Fruit fly (Drosophila melanogaster) whole organism, embryonic: ENCODE data around the gene CG14154.

Source experiments
- ATbp ChIP-seq: fragments of 200-800 bp; sonication (Bioruptor generic); optimal IDR thresholded peaks from 2 replicates; lab custom pipeline; 2017; ENCODE audit warnings: missing biosample characterization, mild to moderate bottlenecking, missing genetic modification characterization, missing genetic modification reagents
- B-H1 ChIP-seq: fragments of 200-800 bp; sonication (Bioruptor generic); IDR thresholded peaks from 3 replicates; pipeline ENCODE4 v1.3.6; 2022; ENCODE audit warnings: missing biosample characterization, missing genetic modification characterization
- Blimp-1 ChIP-seq: fragments of 200-800 bp; sonication (Bioruptor generic); optimal IDR thresholded peaks from 3 replicates; lab custom pipeline; 2018; ENCODE audit warnings: missing biosample characterization, missing genetic modification characterization, mild to moderate bottlenecking, moderate library complexity, missing genetic modification reagents
- CG1024 ChIP-seq: fragments of 200-800 bp; sonication (Bioruptor generic); IDR thresholded peaks from 2 replicates; pipeline ENCODE4 v1.3.6; 2022; ENCODE audit warnings: missing biosample characterization, missing genetic modification characterization
- CG10267 ChIP-seq: fragments of 200-800 bp; sonication (Bioruptor generic); optimal IDR thresholded peaks from 2 replicates; lab custom pipeline; 2018; ENCODE audit warnings: missing biosample characterization, mild to moderate bottlenecking, missing genetic modification characterization, moderate library complexity
- CG12155 ChIP-seq: fragments of 200-800 bp; sonication (Bioruptor generic); optimal IDR thresholded peaks from 3 replicates; lab custom pipeline; 2016; ENCODE audit warnings: missing biosample characterization, missing genetic modification characterization
- CG13424 ChIP-seq: fragments of 200-800 bp; sonication (Bioruptor generic); optimal IDR thresholded peaks from 2 replicates; lab custom pipeline; 2019; ENCODE audit warnings: missing biosample characterization, mild to moderate bottlenecking, missing genetic modification characterization, moderate library complexity
- CG14014 ChIP-seq: fragments of 200-800 bp; sonication (Bioruptor generic); IDR thresholded peaks from 2 replicates; pipeline ENCODE4 v1.3.6; 2022; ENCODE audit warnings: missing biosample characterization, missing genetic modification characterization
- CG14050 ChIP-seq: fragments of 200-800 bp; sonication (Bioruptor generic); IDR thresholded peaks from 3 replicates; pipeline ENCODE4 v1.3.6; 2022; ENCODE audit warnings: missing biosample characterization, missing genetic modification characterization
- CG14667 ChIP-seq: fragments of 200-800 bp; sonication (Bioruptor generic); IDR thresholded peaks from 2 replicates; pipeline ENCODE4 v1.3.6; 2022; ENCODE audit warnings: missing biosample characterization, missing genetic modification characterization
- CG14965 ChIP-seq: fragments of 200-800 bp; sonication (Bioruptor generic); optimal IDR thresholded peaks from 2 replicates; lab custom pipeline; 2016; ENCODE audit warnings: missing biosample characterization, missing genetic modification characterization, borderline replicate concordance
- CG15073 ChIP-seq: fragments of 200-800 bp; sonication (Bioruptor generic); optimal IDR thresholded peaks from 2 replicates; lab custom pipeline; 2016; ENCODE audit warnings: missing biosample characterization, missing genetic modification characterization
- CG15269 ChIP-seq: fragments of 200-800 bp; sonication (Bioruptor generic); optimal IDR thresholded peaks from 2 replicates; lab custom pipeline; 2018; ENCODE audit warnings: missing biosample characterization, mild to moderate bottlenecking, missing genetic modification characterization, moderate library complexity
- CG18262 ChIP-seq: fragments of 200-800 bp; optimal IDR thresholded peaks from 3 replicates; lab custom pipeline; 2019; ENCODE audit warnings: missing biosample characterization, mild to moderate bottlenecking, missing genetic modification characterization, moderate library complexity
- CG33557 ChIP-seq: fragments of 200-800 bp; sonication (Bioruptor generic); optimal IDR thresholded peaks from 2 replicates; lab custom pipeline; 2019; ENCODE audit warnings: missing biosample characterization, mild to moderate bottlenecking, missing genetic modification characterization, moderate library complexity
- CG4282 ChIP-seq: fragments of 200-800 bp; sonication (Bioruptor generic); optimal IDR thresholded peaks from 2 replicates; lab custom pipeline; 2016; ENCODE audit warnings: missing biosample characterization, missing genetic modification characterization
- CG4820 ChIP-seq: fragments of 200-800 bp; sonication (Bioruptor generic); optimal IDR thresholded peaks from 3 replicates; lab custom pipeline; 2016; ENCODE audit warnings: missing biosample characterization, missing genetic modification characterization
- CG6813 ChIP-seq: fragments of 200-800 bp; sonication (Bioruptor generic); optimal IDR thresholded peaks from 2 replicates; lab custom pipeline; 2017; ENCODE audit warnings: missing biosample characterization, missing genetic modification characterization, mild to moderate bottlenecking, moderate library complexity, missing genetic modification reagents
- CG7372 ChIP-seq: fragments of 200-800 bp; sonication (Bioruptor generic); IDR thresholded peaks from 2 replicates; pipeline ENCODE4 v1.3.6; 2022; ENCODE audit warnings: missing biosample characterization, missing genetic modification characterization
- CG7963 ChIP-seq: fragments of 200-800 bp; sonication (Bioruptor generic); IDR thresholded peaks from 3 replicates; pipeline ENCODE4 v1.3.6; 2022; ENCODE audit warnings: missing biosample characterization, missing genetic modification characterization; ENCODE audit not compliant: partially characterized antibody
- CG9876 ChIP-seq: fragments of 200-800 bp; sonication (Bioruptor generic); optimal IDR thresholded peaks from 2 replicates; lab custom pipeline; 2016; ENCODE audit warnings: missing biosample characterization, missing genetic modification characterization
- CoRest ChIP-seq: fragments of 200-800 bp; sonication (Bioruptor generic); optimal IDR thresholded peaks from 3 replicates; lab custom pipeline; 2018; ENCODE audit warnings: missing biosample characterization, mild to moderate bottlenecking, missing genetic modification characterization, moderate library complexity
- E2f2 ChIP-seq: fragments of 200-800 bp; sonication (Bioruptor generic); IDR thresholded peaks from 2 replicates; pipeline ENCODE4 v1.3.6; 2022; ENCODE audit warnings: missing biosample characterization, missing genetic modification characterization
- Ets65A ChIP-seq: fragments of 200-800 bp; sonication (Bioruptor generic); peaks from one replicate; lab custom pipeline; 2016; ENCODE audit warnings: missing biosample characterization, missing genetic modification characterization
- Hmr ChIP-seq: fragments of 200-800 bp; sonication (Bioruptor generic); optimal IDR thresholded peaks from 3 replicates; lab custom pipeline; 2017; ENCODE audit warnings: mild to moderate bottlenecking, missing biosample characterization, missing genetic modification reagents, missing genetic modification characterization
- Lim3 ChIP-seq: fragments of 200-800 bp; sonication (Bioruptor generic); IDR thresholded peaks from 2 replicates; pipeline ENCODE4 v1.3.6; 2022; ENCODE audit warnings: missing biosample characterization, missing genetic modification characterization
- Max ChIP-seq: fragments of 200-800 bp; sonication (Bioruptor generic); optimal IDR thresholded peaks from 2 replicates; lab custom pipeline; 2016; ENCODE audit warnings: missing biosample characterization, mild to moderate bottlenecking, missing genetic modification characterization
- Nf-YC ChIP-seq: fragments of 200-800 bp; optimal IDR thresholded peaks from 3 replicates; lab custom pipeline; 2019; ENCODE audit warnings: missing biosample characterization, mild to moderate bottlenecking, missing genetic modification characterization, moderate library complexity
- Ptx1 ChIP-seq: fragments of 200-800 bp; sonication (Bioruptor generic); IDR thresholded peaks from 2 replicates; pipeline ENCODE4 v1.3.6; 2022; ENCODE audit warnings: missing biosample characterization, missing genetic modification characterization
- Usf ChIP-seq: fragments of 200-800 bp; sonication (Bioruptor generic); optimal IDR thresholded peaks from 2 replicates; lab custom pipeline; 2017; ENCODE audit warnings: missing genotype, missing biosample characterization, missing genetic modification characterization
- Xbp1 ChIP-seq: fragments of 200-800 bp; sonication (Bioruptor generic); optimal IDR thresholded peaks from 3 replicates; lab custom pipeline; 2016; ENCODE audit warnings: missing biosample characterization, mild to moderate bottlenecking, missing genetic modification characterization
- al ChIP-seq: fragments of 200-800 bp; sonication (Bioruptor generic); IDR thresholded peaks from 2 replicates; pipeline ENCODE4 v1.3.6; 2022; ENCODE audit warnings: missing biosample characterization, missing genetic modification characterization
- ato ChIP-seq: fragments of 200-800 bp; sonication (Bioruptor generic); IDR thresholded peaks from 2 replicates; pipeline ENCODE4 v1.3.6; 2022; ENCODE audit warnings: missing biosample characterization, missing genetic modification characterization; ENCODE audit not compliant: partially characterized antibody
- bab2 ChIP-seq: fragments of 200-800 bp; sonication (Bioruptor generic); optimal IDR thresholded peaks from 2 replicates; lab custom pipeline; 2016; ENCODE audit warnings: missing biosample characterization, missing genetic modification characterization
- chinmo ChIP-seq: fragments of 200-800 bp; sonication (Bioruptor generic); IDR thresholded peaks from 4 replicates; pipeline ENCODE4 v1.3.6; 2022; ENCODE audit warnings: missing biosample characterization, missing genetic modification characterization; ENCODE audit not compliant: partially characterized antibody
- ci ChIP-seq: fragments of 200-800 bp; sonication (Bioruptor generic); IDR thresholded peaks from 3 replicates; pipeline ENCODE4 v1.3.6; 2022; ENCODE audit warnings: missing biosample characterization, missing genetic modification characterization
- da ChIP-seq: fragments of 200-800 bp; sonication (Bioruptor generic); optimal IDR thresholded peaks from 2 replicates; lab custom pipeline; 2016; ENCODE audit warnings: missing biosample characterization, missing genetic modification characterization
- emc ChIP-seq: fragments of 200-800 bp; sonication (Bioruptor generic); optimal IDR thresholded peaks from 2 replicates; lab custom pipeline; 2016; ENCODE audit warnings: missing biosample characterization, missing genetic modification characterization
- en ChIP-seq: fragments of 200-800 bp; sonication (Bioruptor generic); optimal IDR thresholded peaks from 2 replicates; lab custom pipeline; 2016; ENCODE audit warnings: missing biosample characterization, missing genetic modification characterization
- eyg ChIP-seq: fragments of 200-800 bp; sonication (Bioruptor generic); optimal IDR thresholded peaks from 3 replicates; lab custom pipeline; 2016; ENCODE audit warnings: missing biosample characterization, missing genetic modification characterization
- fd102C ChIP-seq: fragments of 200-800 bp; sonication (Bioruptor generic); optimal IDR thresholded peaks from 2 replicates; lab custom pipeline; 2018; ENCODE audit warnings: missing biosample characterization, mild to moderate bottlenecking, missing genetic modification characterization, moderate library complexity
- gcm ChIP-seq: fragments of 200-800 bp; sonication (Bioruptor generic); optimal IDR thresholded peaks from 2 replicates; lab custom pipeline; 2019; ENCODE audit warnings: missing biosample characterization, mild to moderate bottlenecking, missing genetic modification characterization, moderate library complexity
- ham ChIP-seq: fragments of 200-800 bp; sonication (Bioruptor generic); IDR thresholded peaks from 2 replicates; pipeline ENCODE4 v1.3.6; 2022; ENCODE audit warnings: missing biosample characterization, missing genetic modification characterization
- lab ChIP-seq: fragments of 200-800 bp; sonication (Bioruptor generic); optimal IDR thresholded peaks from 3 replicates; lab custom pipeline; 2017; ENCODE audit warnings: missing biosample characterization, missing genetic modification characterization, mild to moderate bottlenecking, moderate library complexity, missing genetic modification reagents
- nerfin-1 ChIP-seq: fragments of 200-800 bp; sonication (Bioruptor generic); optimal IDR thresholded peaks from 3 replicates; lab custom pipeline; 2019; ENCODE audit warnings: missing biosample characterization, mild to moderate bottlenecking, missing genetic modification characterization, moderate library complexity
- oc ChIP-seq: fragments of 200-800 bp; sonication (Bioruptor generic); optimal IDR thresholded peaks from 2 replicates; lab custom pipeline; 2018; ENCODE audit warnings: missing biosample characterization, mild to moderate bottlenecking, missing genetic modification characterization, moderate library complexity
- peb ChIP-seq: fragments of 200-800 bp; sonication (Bioruptor generic); IDR thresholded peaks from 2 replicates; pipeline ENCODE4 v1.3.6; 2022; ENCODE audit warnings: missing biosample characterization, missing genetic modification characterization
- psq ChIP-seq: fragments of 200-800 bp; sonication (Bioruptor generic); optimal IDR thresholded peaks from 2 replicates; lab custom pipeline; 2017; ENCODE audit warnings: missing biosample characterization, missing genetic modification characterization
- ro ChIP-seq: fragments of 200-800 bp; sonication (Bioruptor generic); IDR thresholded peaks from 2 replicates; pipeline ENCODE4 v1.3.6; 2022; ENCODE audit warnings: missing biosample characterization, missing genetic modification characterization
- tio ChIP-seq: fragments of 200-800 bp; sonication (Bioruptor generic); optimal IDR thresholded peaks from 2 replicates; lab custom pipeline; 2017; ENCODE audit warnings: missing biosample characterization, missing genetic modification characterization, inconsistent platforms
- zfh2 ChIP-seq: fragments of 200-800 bp; sonication (Bioruptor generic); optimal IDR thresholded peaks from 2 replicates; lab custom pipeline; 2016; ENCODE audit warnings: missing biosample characterization, missing genetic modification characterization

CG14154 gene

DNA sequence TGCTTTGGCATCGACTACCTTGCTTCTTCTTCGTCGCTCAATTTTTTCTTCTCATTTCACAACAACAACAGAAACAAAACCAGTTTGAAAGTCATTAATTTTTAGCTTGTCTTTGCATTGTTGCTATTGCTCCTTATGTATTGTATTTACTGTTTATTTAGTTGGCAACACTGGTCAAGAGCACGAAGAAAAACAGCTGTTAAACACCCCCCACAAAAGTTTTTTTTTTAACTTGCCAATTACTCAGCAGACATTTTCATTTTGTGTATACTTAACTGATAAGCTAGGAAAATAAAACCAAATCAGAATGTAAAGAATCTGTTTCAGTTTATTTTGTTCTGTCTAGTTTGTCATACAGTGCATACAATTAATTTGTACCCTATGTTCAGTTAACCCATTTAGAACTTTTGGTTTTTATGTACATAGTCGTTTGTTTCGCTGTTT is 38.0 kb downstream of the CG14154 start (continued):
- TF ChIP-seq gcm (GFP tag; lab: Kevin White, UChicago): no peak
- TF ChIP-seq ro (GFP tag; lab: Robert Waterston, UW): no peak
- no peak for TF ChIP-seq B-H1 (GFP tag; lab: Robert Waterston, UW)
- no peak for TF ChIP-seq CG4820
- no peak for TF ChIP-seq ato (GFP tag; lab: Robert Waterston, UW)
- TF ChIP-seq bab2 (GFP tag; lab: Kevin White, UChicago): no peak
- TF ChIP-seq al (GFP tag; lab: Robert Waterston, UW): no peak
- TF ChIP-seq ham (GFP tag; lab: Robert Waterston, UW): no peak
- no peak for TF ChIP-seq CG1024 (GFP tag; lab: Robert Waterston, UW)
- no peak for TF ChIP-seq CG14965 (GFP tag; lab: Kevin White, UChicago)
- peak; percentile 40 for TF ChIP-seq CG15269 (tag; lab: Kevin White, UChicago)
- TF ChIP-seq CG33557 (GFP tag; lab: Kevin White, UChicago): no peak
- TF ChIP-seq emc (GFP tag; lab: Kevin White, UChicago): no peak
- TF ChIP-seq CG18262 (tag; lab: Kevin White, UChicago): peak; percentile 13
- TF ChIP-seq ci (GFP tag; lab: Robert Waterston, UW): 0 out of 3 replicates have a peak, but pooled peaks have one; percentile 32
- TF ChIP-seq fd102C: no peak
- TF ChIP-seq E2f2 (GFP tag; lab: Robert Waterston, UW): no peak
- peak; percentile 4 for TF ChIP-seq CoRest (tag; lab: Kevin White, UChicago)
- 0 out of 2 replicates have a peak, but pooled peaks have one; percentile 6 for TF ChIP-seq CG14014 (GFP tag; lab: Robert Waterston, UW)
- TF ChIP-seq Nf-YC (tag; lab: Kevin White, UChicago): no peak
- TF ChIP-seq CG10267: no peak
- no peak for TF ChIP-seq Usf
- TF ChIP-seq Lim3 (GFP tag; lab: Robert Waterston, UW): no peak
- peak; percentile 38 for TF ChIP-seq Blimp-1 (GFP tag; lab: Kevin White, UChicago)
- peak; percentile 4 for TF ChIP-seq ATbp (GFP tag; lab: Kevin White, UChicago)
- no peak for TF ChIP-seq peb (GFP tag; lab: Robert Waterston, UW)
- TF ChIP-seq CG7372: no peak
- TF ChIP-seq Ptx1 (GFP tag; lab: Robert Waterston, UW): 0 out of 2 replicates have a peak, but pooled peaks have one; percentile 24
- TF ChIP-seq nerfin-1 (tag; lab: Kevin White, UChicago): peak; percentile 0
- TF ChIP-seq CG14667: no peak
- no peak for TF ChIP-seq Ets65A (GFP tag; lab: Kevin White, UChicago)
- no peak for TF ChIP-seq en (GFP tag; lab: Kevin White, UChicago)
- peak; percentile 53 for TF ChIP-seq CG6813 (GFP tag; lab: Kevin White, UChicago)
- TF ChIP-seq CG14050 (GFP tag; lab: Robert Waterston, UW): no peak
- peak; percentile 8 for TF ChIP-seq CG13424 (tag; lab: Kevin White, UChicago)
- TF ChIP-seq tio (GFP tag; lab: Kevin White, UChicago): no peak
- no peak for TF ChIP-seq CG9876 (GFP tag; lab: Kevin White, UChicago)
- TF ChIP-seq Hmr (GFP tag; lab: Kevin White, UChicago): peak; percentile 55
- TF ChIP-seq CG15073 (GFP tag; lab: Kevin White, UChicago): no peak
- no peak for TF ChIP-seq CG12155
- no peak for TF ChIP-seq eyg (GFP tag; lab: Kevin White, UChicago)
- no peak for TF ChIP-seq chinmo (GFP tag; lab: Robert Waterston, UW)
- no peak for TF ChIP-seq Max (GFP tag; lab: Kevin White, UChicago)
- no peak for TF ChIP-seq CG4282
- no peak for TF ChIP-seq da (GFP tag; lab: Kevin White, UChicago)
- no peak for TF ChIP-seq zfh2
- TF ChIP-seq psq (GFP tag; lab: Kevin White, UChicago): no peak
- TF ChIP-seq oc (tag; lab: Kevin White, UChicago): peak; percentile 25
- TF ChIP-seq lab (GFP tag; lab: Kevin White, UChicago): peak; percentile 57
- no peak for TF ChIP-seq CG7963 (GFP tag; lab: Robert Waterston, UW)
- no peak for TF ChIP-seq Xbp1 (GFP tag; lab: Kevin White, UChicago)
